Fruit fly (Drosophila melanogaster): ENCODE results near the gene LIMK1.

LIMK1 gene

dm6 chrX:12595100-12595609, 3.2 kb upstream of the LIMK1 start:
- TF ChIP-seq CG7045 (GFP tag; optimal IDR thresholded peaks at IDR 0.05): no peak
- TF ChIP-seq Mnt (GFP tag; optimal IDR thresholded peaks at IDR 0.05): peak; percentile 62

dm6 chrX:12591223-12592120, 521 bp downstream of the LIMK1 start:
- TF ChIP-seq CG14711 (tag; optimal IDR thresholded peaks at IDR 0.05) (peak; percentile 12), CG5204 (GFP tag; optimal IDR thresholded peaks at IDR 0.05) (peak; percentile 56), cic (GFP tag; optimal IDR thresholded peaks at IDR 0.05) (peak; percentile 22), cnc (optimal IDR thresholded peaks at IDR 0.05) (no peak), Hr96 (GFP tag; optimal IDR thresholded peaks at IDR 0.05) (no peak), kay (GFP tag; ENCODE audit: borderline replicate concordance) (no peak), ovo (GFP tag; optimal IDR thresholded peaks at IDR 0.05) (peak; percentile 90), toe (GFP tag; optimal IDR thresholded peaks at IDR 0.05) (peak; percentile 54), pad (GFP tag; optimal IDR thresholded peaks at IDR 0.05) (peak; percentile 86), Crg-1 (GFP tag; optimal IDR thresholded peaks at IDR 0.05) (no peak), CG33017 (tag; optimal IDR thresholded peaks at IDR 0.05) (peak; percentile 5), bab1 (GFP tag; optimal IDR thresholded peaks at IDR 0.05) (peak; percentile 54), CG7045 (GFP tag; optimal IDR thresholded peaks at IDR 0.05) (peak; percentile 45), CG12768 (GFP tag; optimal IDR thresholded peaks at IDR 0.05) (peak; percentile 66), CG1620 (GFP tag; optimal IDR thresholded peaks at IDR 0.05) (peak; percentile 46), tj (GFP tag; optimal IDR thresholded peaks at IDR 0.05) (peak; percentile 60), Clk (GFP tag; optimal IDR thresholded peaks at IDR 0.05) (peak; percentile 32), CG7101 (tag; optimal IDR thresholded peaks at IDR 0.05) (peak; percentile 19), Mnt (GFP tag; optimal IDR thresholded peaks at IDR 0.05) (peak; percentile 74), CG11617 (GFP tag; optimal IDR thresholded peaks at IDR 0.05) (peak; percentile 84)

dm6 chrX:12583870-12584390, 8.1 kb downstream of the LIMK1 start:
- no peak for TF ChIP-seq cnc (optimal IDR thresholded peaks at IDR 0.05)
- TF ChIP-seq bab1 (GFP tag; optimal IDR thresholded peaks at IDR 0.05): no peak
- no peak for TF ChIP-seq pad (GFP tag; optimal IDR thresholded peaks at IDR 0.05)
- TF ChIP-seq CG7101 (tag; optimal IDR thresholded peaks at IDR 0.05): no peak
- no peak for TF ChIP-seq Hr96 (GFP tag; optimal IDR thresholded peaks at IDR 0.05)

dm6 chrX:12582984-12583869, 8.8 kb downstream of the LIMK1 start, which contains the start of gene Pits:
Gene Pits, minus strand, starts transcription at chrX:12583193.
- TF ChIP-seq CG14711 (tag; optimal IDR thresholded peaks at IDR 0.05) (peak; percentile 93), CG7101 (tag; optimal IDR thresholded peaks at IDR 0.05) (peak; percentile 75), CG5204 (GFP tag; optimal IDR thresholded peaks at IDR 0.05) (no peak), tj (GFP tag; optimal IDR thresholded peaks at IDR 0.05) (peak; percentile 76), Mnt (GFP tag; optimal IDR thresholded peaks at IDR 0.05) (peak; percentile 98), pad (GFP tag; optimal IDR thresholded peaks at IDR 0.05) (peak; percentile 49), Hr96 (GFP tag; optimal IDR thresholded peaks at IDR 0.05) (peak; percentile 4), CG12768 (GFP tag; optimal IDR thresholded peaks at IDR 0.05) (peak; percentile 8), ovo (GFP tag; optimal IDR thresholded peaks at IDR 0.05) (peak; percentile 55), cic (GFP tag; optimal IDR thresholded peaks at IDR 0.05) (peak; percentile 89), toe (GFP tag; optimal IDR thresholded peaks at IDR 0.05) (no peak), bab1 (GFP tag; optimal IDR thresholded peaks at IDR 0.05) (peak; percentile 87), kay (GFP tag; ENCODE audit: borderline replicate concordance) (no peak), CG33017 (tag; optimal IDR thresholded peaks at IDR 0.05) (no peak), Clk (GFP tag; optimal IDR thresholded peaks at IDR 0.05) (no peak), CG1620 (GFP tag; optimal IDR thresholded peaks at IDR 0.05) (peak; percentile 66), CG11617 (GFP tag; optimal IDR thresholded peaks at IDR 0.05) (peak; percentile 54), CG7045 (GFP tag; optimal IDR thresholded peaks at IDR 0.05) (no peak), Crg-1 (GFP tag; optimal IDR thresholded peaks at IDR 0.05) (peak; percentile 8), cnc (optimal IDR thresholded peaks at IDR 0.05) (no peak)

- no peak for TF ChIP-seq Clk (GFP tag; optimal IDR thresholded peaks at IDR 0.05)
- TF ChIP-seq CG11617 (GFP tag; optimal IDR thresholded peaks at IDR 0.05): no peak
- TF ChIP-seq cnc (optimal IDR thresholded peaks at IDR 0.05): no peak
- no peak for TF ChIP-seq CG7101 (tag; optimal IDR thresholded peaks at IDR 0.05)
- TF ChIP-seq cic (GFP tag; optimal IDR thresholded peaks at IDR 0.05): no peak
- TF ChIP-seq pad (GFP tag; optimal IDR thresholded peaks at IDR 0.05): no peak
- no peak for TF ChIP-seq CG7045 (GFP tag; optimal IDR thresholded peaks at IDR 0.05)
- TF ChIP-seq CG5204 (GFP tag; optimal IDR thresholded peaks at IDR 0.05): no peak
- no peak for TF ChIP-seq tj (GFP tag; optimal IDR thresholded peaks at IDR 0.05)
- no peak for TF ChIP-seq CG1620 (GFP tag; optimal IDR thresholded peaks at IDR 0.05)
- no peak for TF ChIP-seq Mnt (GFP tag; optimal IDR thresholded peaks at IDR 0.05)
- TF ChIP-seq ovo (GFP tag; optimal IDR thresholded peaks at IDR 0.05): no peak
- TF ChIP-seq CG33017 (tag; optimal IDR thresholded peaks at IDR 0.05): no peak
- TF ChIP-seq toe (GFP tag; optimal IDR thresholded peaks at IDR 0.05): no peak
- TF ChIP-seq kay (GFP tag; ENCODE audit: borderline replicate concordance): no peak
- no peak for TF ChIP-seq bab1 (GFP tag; optimal IDR thresholded peaks at IDR 0.05)
- no peak for TF ChIP-seq CG12768 (GFP tag; optimal IDR thresholded peaks at IDR 0.05)
These were observed 9.4 kb downstream of the LIMK1 start for dm6 chrX:12582661-12582983.
